Fruit fly (Drosophila melanogaster): ENCODE results near the gene Dop1R1.

- TF ChIP-seq CG34367 (tag; optimal IDR thresholded peaks at IDR 0.05): no peak
- no peak for TF ChIP-seq Snoo (tag; optimal IDR thresholded peaks at IDR 0.05)
- TF ChIP-seq CG13204 (GFP tag; optimal IDR thresholded peaks at IDR 0.05): no peak
- TF ChIP-seq CG14655 (GFP tag; optimal IDR thresholded peaks at IDR 0.05): no peak
- TF ChIP-seq CG15710 (tag; optimal IDR thresholded peaks at IDR 0.05): no peak
- no peak for TF ChIP-seq CG8301 (tag; optimal IDR thresholded peaks at IDR 0.05)
- no peak for TF ChIP-seq gl (tag; optimal IDR thresholded peaks at IDR 0.05)
- no peak for TF ChIP-seq CG9948 (tag; optimal IDR thresholded peaks at IDR 0.05)
- TF ChIP-seq EcR (GFP tag; optimal IDR thresholded peaks at IDR 0.05): no peak
- no peak for TF ChIP-seq CG32121 (GFP tag; IDR thresholded peaks at IDR 0.05)
- TF ChIP-seq fd96Ca (GFP tag; IDR thresholded peaks at IDR 0.05): no peak
- no peak for TF ChIP-seq Pif1A (GFP tag; optimal IDR thresholded peaks at IDR 0.05)
- no peak for TF ChIP-seq Ets98B (GFP tag; IDR thresholded peaks at IDR 0.05)
These were observed 60.3 kb downstream of the Dop1R1 start, which contains the start of gene CG44215 for dm6 chr3R:14154341-14154740.

All from whole organism, pupa.